Worm (Caenorhabditis elegans) whole organism, L4 larva: ENCODE measurements around the gene tiar-2.

ENCODE experiments used
- F37D6.2 ChIP-seq: sonication (generic microtip); optimal IDR thresholded peaks from 2 replicates; lab custom pipeline; 2016; ENCODE audit warnings: mild to moderate bottlenecking, missing genetic modification characterization, missing compliant biosample characterization
- F44E2.7 ChIP-seq: fragments of 200-800 bp; sonication (Bioruptor generic); IDR thresholded peaks from 2 replicates; pipeline ENCODE4 v2.1.2; 2022; ENCODE audit warnings: missing genetic modification characterization, missing compliant biosample characterization
- F49E8.2 ChIP-seq: sonication (generic microtip); optimal IDR thresholded peaks from 2 replicates; lab custom pipeline; 2016; ENCODE audit warnings: missing compliant biosample characterization, mild to moderate bottlenecking, missing genetic modification characterization, borderline replicate concordance
- Y48G9A.11 ChIP-seq: fragments of 200-800 bp; sonication (Bioruptor generic); IDR thresholded peaks from 2 replicates; pipeline ENCODE4 v1.3.6; 2022; ENCODE audit warnings: missing genetic modification reagents, missing genetic modification characterization, missing compliant biosample characterization
- arid-1 ChIP-seq: fragments of 200-800 bp; sonication (Bioruptor generic); conservative IDR thresholded peaks from 2 replicates; pipeline ENCODE4 v1.3.6; 2022; ENCODE audit warnings: missing genetic modification reagents, missing genetic modification characterization, missing compliant biosample characterization
- attf-4 ChIP-seq: sonication (generic microtip); optimal IDR thresholded peaks from 3 replicates; lab custom pipeline; 2017; ENCODE audit warnings: missing biosample characterization, missing genetic modification characterization
- ceh-20 ChIP-seq: fragments of 200-800 bp; sonication (Bioruptor generic); IDR thresholded peaks from 2 replicates; pipeline ENCODE4 v1.3.6; 2022; ENCODE audit warnings: missing genetic modification reagents, missing genetic modification characterization, missing compliant biosample characterization
- hif-1 ChIP-seq, 2 experiments: sonication (generic microtip); optimal IDR thresholded peaks; 2 replicates each; lab custom pipeline; 2016 to 2017; ENCODE audit warnings: missing compliant biosample characterization in 2 of 2, missing genetic modification characterization in 2 of 2, missing genetic modification reagents in 2 of 2, missing genotype in 2 of 2, mild to moderate bottlenecking in 1 of 2
- hlh-30 ChIP-seq: sonication (generic microtip); optimal IDR thresholded peaks from 2 replicates; lab custom pipeline; 2017; ENCODE audit warnings: antibody characterized with exemption, mild to moderate bottlenecking, missing genetic modification characterization, missing compliant biosample characterization; ENCODE audit not compliant: insufficient read depth
- lin-1 ChIP-seq: fragments of 200-800 bp; sonication (Bioruptor generic); IDR thresholded peaks from 2 replicates; pipeline ENCODE4 v1.3.6; 2022; ENCODE audit warnings: missing genetic modification reagents, missing genetic modification characterization, missing compliant biosample characterization
- lin-38 ChIP-seq: fragments of 200-800 bp; sonication (Bioruptor generic); IDR thresholded peaks from 2 replicates; pipeline ENCODE4 v1.3.6; 2022; ENCODE audit warnings: missing genetic modification reagents, missing genetic modification characterization, missing compliant biosample characterization
- madf-5 ChIP-seq, 2 experiments: fragments of 200-800 bp; sonication (Bioruptor generic); IDR thresholded peaks; 2 replicates each; pipeline ENCODE4 v1.3.6; 2022; ENCODE audit warnings: missing compliant biosample characterization in 2 of 2, missing genetic modification characterization in 2 of 2
- mep-1 ChIP-seq: fragments of 150-350 bp; sonication (generic microtip); optimal IDR thresholded peaks from 3 replicates; lab custom pipeline; 2014; ENCODE audit warnings: missing biosample characterization, missing genetic modification characterization
- mxl-3 ChIP-seq: fragments of 200-800 bp; sonication (Bioruptor generic); optimal IDR thresholded peaks from 2 replicates; lab custom pipeline; 2018; ENCODE audit warnings: mild to moderate bottlenecking, missing genetic modification characterization, missing compliant biosample characterization
- nhr-10 ChIP-seq: fragments of 150-350 bp; optimal IDR thresholded peaks from 2 replicates; lab custom pipeline; 2014; ENCODE audit warnings: missing biosample characterization, missing genetic modification characterization
- nhr-102 ChIP-seq: sonication (generic microtip); optimal IDR thresholded peaks from 2 replicates; lab custom pipeline; 2016; ENCODE audit warnings: mild to moderate bottlenecking, missing genetic modification characterization, moderate library complexity, missing compliant biosample characterization
- nhr-25 ChIP-seq: sonication (generic microtip); optimal IDR thresholded peaks from 2 replicates; lab custom pipeline; 2017; ENCODE audit warnings: missing genetic modification characterization, mild to moderate bottlenecking, missing compliant biosample characterization, antibody characterized with exemption, moderate library complexity, borderline replicate concordance; ENCODE audit not compliant: insufficient read depth
- nhr-28 ChIP-seq: fragments of 150-350 bp; optimal IDR thresholded peaks from 2 replicates; lab custom pipeline; 2014; ENCODE audit warnings: missing biosample characterization, missing genetic modification characterization
- nhr-41 ChIP-seq: fragments of 200-800 bp; sonication (Bioruptor generic); IDR thresholded peaks from 2 replicates; pipeline ENCODE4 v1.3.6; 2022; ENCODE audit warnings: missing genetic modification reagents, missing genetic modification characterization, missing compliant biosample characterization
- nhr-48 ChIP-seq: sonication (generic microtip); optimal IDR thresholded peaks from 2 replicates; lab custom pipeline; 2016; ENCODE audit warnings: mild to moderate bottlenecking, missing genetic modification characterization, missing compliant biosample characterization
- pha-4 ChIP-seq, 2 experiments: fragments of 150-350 bp in 1 of 2; fragments of 200-800 bp in 1 of 2; sonication (Bioruptor generic) in 1 of 2; IDR thresholded peaks in 1 of 2; optimal IDR thresholded peaks in 1 of 2; 2 replicates each; pipeline versions ENCODE4 v1.3.6 to Lab custom; 2014 to 2022; ENCODE audit warnings: missing genetic modification characterization in 2 of 2, missing genetic modification reagents in 2 of 2, missing biosample characterization in 1 of 2, missing compliant biosample characterization in 1 of 2
- saeg-2 ChIP-seq: fragments of 200-800 bp; sonication (Bioruptor generic); IDR thresholded peaks from 2 replicates; pipeline ENCODE4 v1.3.6; 2022; ENCODE audit warnings: missing genetic modification reagents, missing genetic modification characterization, missing compliant biosample characterization
- set-16 ChIP-seq: fragments of 200-800 bp; sonication (Bioruptor generic); IDR thresholded peaks from 2 replicates; pipeline ENCODE4 v1.3.6; 2022; ENCODE audit warnings: missing genetic modification reagents, missing genetic modification characterization, missing compliant biosample characterization
- snpc-4 ChIP-seq: fragments of 150-350 bp; optimal IDR thresholded peaks from 2 replicates; lab custom pipeline; 2014; ENCODE audit warnings: missing biosample characterization, missing genetic modification characterization
- tag-97 ChIP-seq: fragments of 200-800 bp; sonication (Bioruptor generic); IDR thresholded peaks from 2 replicates; pipeline ENCODE4 v1.3.6; 2022; ENCODE audit warnings: missing genetic modification characterization, missing compliant biosample characterization
- unc-130 ChIP-seq: sonication (generic microtip); optimal IDR thresholded peaks from 2 replicates; lab custom pipeline; 2016; ENCODE audit warnings: missing genetic modification reagents, missing genetic modification characterization, missing compliant biosample characterization
- unc-62 ChIP-seq, 3 experiments: fragments of 150-350 bp in 1 of 3; sonication (generic microtip); optimal IDR thresholded peaks in 2 of 3; peaks in 1 of 3; 1 replicate in 1 of 3; 2 replicates in 2 of 3; lab custom pipeline; 2014 to 2017; ENCODE audit warnings: missing biosample characterization in 3 of 3, missing genetic modification characterization in 3 of 3, missing genetic modification reagents in 3 of 3, missing genotype in 1 of 3
- vab-7 ChIP-seq: fragments of 200-800 bp; sonication (Bioruptor generic); IDR thresholded peaks from 2 replicates; pipeline ENCODE4 v1.3.6; 2022; ENCODE audit warnings: missing genetic modification reagents, missing genetic modification characterization, missing compliant biosample characterization
- zfp-3 ChIP-seq: fragments of 200-800 bp; sonication (Bioruptor generic); conservative IDR thresholded peaks from 2 replicates; pipeline ENCODE4 v1.3.6; 2022; ENCODE audit warnings: missing genetic modification reagents, missing genetic modification characterization, missing compliant biosample characterization

tiar-2 gene

DNA sequence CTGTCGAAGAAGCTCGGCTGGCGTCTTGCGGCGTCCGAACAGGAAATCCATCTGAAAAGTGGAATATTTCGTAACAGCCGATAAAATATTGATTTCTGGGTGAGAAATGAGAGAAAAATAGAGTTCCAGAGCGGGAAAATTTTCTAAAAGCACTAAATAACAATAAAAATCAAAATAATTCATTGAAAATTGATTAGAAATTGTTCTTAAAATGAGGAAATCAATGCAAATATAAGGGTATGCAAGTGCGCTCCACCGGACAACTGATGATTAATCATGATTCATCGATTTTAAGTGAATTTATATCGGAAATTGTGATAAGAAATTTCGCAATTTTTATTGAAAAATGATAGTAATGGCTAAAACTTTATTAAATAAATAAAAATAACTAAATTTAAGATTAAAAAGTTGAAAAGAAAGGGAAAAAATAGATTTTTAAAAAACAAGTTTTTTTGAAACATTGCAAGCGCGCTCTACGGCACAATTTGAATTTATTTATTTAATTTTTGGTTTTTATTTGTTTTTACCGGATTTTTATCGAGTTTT, at the start of gene tiar-2, which contains the start of gene vps-2 (continued):
- TF ChIP-seq hlh-30: peak; percentile 59
- no peak for TF ChIP-seq ceh-20 (GFP tag; lab: Robert Waterston, UW)
- TF ChIP-seq F44E2.7 (GFP tag; lab: Robert Waterston, UW): no peak

DNA sequence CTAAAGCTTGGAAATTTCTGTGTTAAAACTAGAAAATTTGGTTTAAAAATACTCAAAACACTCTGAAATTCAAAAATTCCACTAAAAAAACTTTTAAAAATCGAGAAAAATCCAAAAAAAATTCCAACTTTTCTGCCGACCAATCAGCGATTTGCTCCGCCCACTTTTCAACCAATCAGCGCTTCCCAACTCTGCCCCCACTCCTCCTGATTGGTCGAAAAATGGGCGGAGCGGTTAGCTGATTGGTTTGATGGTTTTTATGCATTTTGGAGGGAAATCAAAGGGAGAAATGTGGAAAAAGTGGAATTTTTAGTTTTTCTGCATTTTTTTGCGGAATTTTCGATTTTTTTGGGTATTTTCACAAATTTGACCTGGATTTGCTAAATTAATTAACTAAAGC, 46.4 kb upstream of the tiar-2 start:
- TF ChIP-seq hif-1 (tag; optimal IDR thresholded peaks at IDR 0.05; lab: Kevin White, UChicago): no peak
- TF ChIP-seq nhr-41: no peak
- no peak for TF ChIP-seq F37D6.2
- no peak for TF ChIP-seq arid-1 (GFP tag; lab: Robert Waterston, UW)

DNA sequence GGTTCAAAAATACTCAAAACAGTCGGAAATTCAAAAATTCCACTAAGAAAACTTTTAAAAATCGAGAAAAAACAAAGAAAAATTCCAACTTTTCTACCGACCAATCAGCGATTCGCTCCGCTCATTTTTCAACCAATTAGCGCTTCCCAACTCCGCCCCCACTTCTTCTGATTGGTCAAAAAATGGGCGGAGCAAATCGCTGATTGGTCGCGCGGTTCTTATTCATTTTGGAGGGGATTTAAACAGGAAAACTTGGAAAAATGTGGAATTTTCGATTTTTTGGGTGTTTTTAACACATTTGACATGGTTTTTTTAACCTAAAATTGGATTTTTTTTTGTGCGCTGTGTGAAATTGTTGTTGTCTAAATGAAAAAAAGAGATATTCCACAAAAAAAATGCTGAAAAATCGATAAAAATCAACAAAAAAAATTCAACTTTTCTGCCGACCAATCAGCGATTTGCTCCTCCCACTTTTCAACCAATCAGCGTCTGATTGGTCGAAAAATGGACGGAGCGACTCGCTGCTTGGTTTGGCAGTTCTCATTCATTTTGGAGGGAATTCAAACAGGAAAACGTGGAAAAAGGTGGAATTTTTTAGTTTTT, 45.7 kb upstream of the tiar-2 start:
- TF ChIP-seq madf-5 (GFP tag; IDR thresholded peaks at IDR 0.05; lab: Robert Waterston, UW): no peak
- TF ChIP-seq attf-4 (tag; lab: Kevin White, UChicago): no peak
- no peak for TF ChIP-seq snpc-4 (tag; lab: Kevin White, UChicago)
- TF ChIP-seq zfp-3 (GFP tag; lab: Robert Waterston, UW): no peak
- TF ChIP-seq nhr-25 (tag; lab: Kevin White, UChicago): no peak
- no peak for TF ChIP-seq nhr-102
- TF ChIP-seq tag-97: no peak
- no peak for TF ChIP-seq nhr-28 (tag; lab: Kevin White, UChicago)
- TF ChIP-seq mxl-3 (GFP tag; lab: Kevin White, UChicago): no peak
- no peak for TF ChIP-seq pha-4 (GFP tag; IDR thresholded peaks at IDR 0.05; lab: Robert Waterston, UW)
- no peak for TF ChIP-seq pha-4 (tag; optimal IDR thresholded peaks at IDR 0.05; lab: Kevin White, UChicago)
- no peak for TF ChIP-seq F37D6.2
- TF ChIP-seq lin-1: no peak
- no peak for TF ChIP-seq nhr-48 (tag; lab: Kevin White, UChicago)
- TF ChIP-seq mep-1: no peak
- no peak for TF ChIP-seq saeg-2 (GFP tag; lab: Robert Waterston, UW)

DNA sequence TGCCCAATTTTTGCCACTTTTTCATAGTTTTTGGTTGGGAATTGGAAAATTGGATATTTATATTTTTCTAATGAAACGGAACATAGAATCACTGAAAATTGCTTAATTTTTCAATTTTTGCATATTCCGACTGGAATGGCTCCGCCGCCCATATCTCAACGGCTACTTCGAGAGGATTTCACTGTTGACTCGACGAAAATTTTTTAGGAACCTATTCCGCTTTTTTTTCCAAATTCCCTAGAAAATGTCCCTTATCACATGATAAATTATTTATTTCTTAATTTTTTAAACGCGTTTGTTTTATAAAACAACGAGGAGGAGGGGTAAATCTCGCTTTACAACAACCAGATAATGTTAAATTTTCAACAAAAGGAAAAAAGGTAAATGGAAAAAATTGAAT, 41.8 kb upstream of the tiar-2 start:
- TF ChIP-seq pha-4 (GFP tag; IDR thresholded peaks at IDR 0.05; lab: Robert Waterston, UW) (0 out of 2 replicates have a peak, but pooled peaks have one; percentile 9), pha-4 (tag; optimal IDR thresholded peaks at IDR 0.05; lab: Kevin White, UChicago) (no peak), Y48G9A.11 (GFP tag; lab: Robert Waterston, UW) (peak; percentile 61), snpc-4 (tag; lab: Kevin White, UChicago) (no peak), F49E8.2 (tag; lab: Kevin White, UChicago) (peak; percentile 25), nhr-10 (tag; lab: Kevin White, UChicago) (no peak), unc-130 (GFP tag; lab: Kevin White, UChicago) (peak; percentile 29), lin-38 (peak; percentile 62), F44E2.7 (GFP tag; lab: Robert Waterston, UW) (0 out of 2 replicates have a peak, but pooled peaks have one; percentile 67)
- TF ChIP-seq, all 104 proteins: peak for 6

DNA sequence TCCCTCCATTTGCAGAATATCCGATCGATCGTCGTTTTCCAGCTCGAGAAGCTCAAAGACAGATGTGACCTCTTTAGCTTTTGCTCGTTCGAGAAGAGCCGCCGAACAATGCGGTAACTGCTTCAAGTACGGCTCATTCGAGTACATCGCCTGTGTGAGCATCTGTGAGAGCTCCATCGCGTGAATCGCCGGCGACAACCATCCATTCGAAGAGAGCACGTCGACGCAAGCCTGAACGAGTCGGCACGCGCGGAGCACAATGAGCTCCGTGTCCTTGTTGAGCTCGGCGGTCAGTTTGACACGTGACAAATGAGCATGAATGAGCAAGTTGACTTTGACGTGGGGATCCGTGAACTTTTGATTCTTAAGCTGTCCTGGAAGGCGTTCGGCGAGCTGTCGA, 40.6 kb upstream of the tiar-2 start:
- peak; percentile 65 for TF ChIP-seq set-16 (GFP tag; lab: Robert Waterston, UW)
- TF ChIP-seq vab-7: no peak
- peak in 1 of 2 experiments; percentile 72 for TF ChIP-seq unc-62 (GFP tag; optimal IDR thresholded peaks at IDR 0.05 in 1 of 2; lab: Kevin White, UChicago)
- no peak for TF ChIP-seq unc-62 (tag; optimal IDR thresholded peaks at IDR 0.05; lab: Kevin White, UChicago)
- TF ChIP-seq, all 104 proteins: peak for 2
